Worm (Caenorhabditis elegans) whole organism, early embryonic: Measurements from ENCODE around the gene F52H3.6.

Experiments used
- B0310.2 ChIP-seq: sonication (generic microtip); optimal IDR thresholded peaks from 2 replicates; lab custom pipeline; 2016; ENCODE audit warnings: mild to moderate bottlenecking, missing genetic modification characterization, missing compliant biosample characterization
- F13C5.2 ChIP-seq: sonication (generic microtip); optimal IDR thresholded peaks from 2 replicates; lab custom pipeline; 2017; ENCODE audit warnings: mild to moderate bottlenecking, missing genetic modification characterization, inconsistent platforms, missing compliant biosample characterization
- aly-1 ChIP-seq: sonication (generic microtip); optimal IDR thresholded peaks from 2 replicates; lab custom pipeline; 2016; ENCODE audit warnings: missing genetic modification characterization, missing compliant biosample characterization
- ama-1 ChIP-seq: fragments of 150-350 bp; optimal IDR thresholded peaks from 2 replicates; lab custom pipeline; 2014
- ceh-13 ChIP-seq: fragments of 200-800 bp; sonication (Bioruptor generic); optimal IDR thresholded peaks from 2 replicates; lab custom pipeline; 2018; ENCODE audit warnings: mild to moderate bottlenecking, missing genetic modification characterization, missing compliant biosample characterization
- ceh-36 ChIP-seq: sonication (generic microtip); optimal IDR thresholded peaks from 2 replicates; lab custom pipeline; 2016; ENCODE audit warnings: missing genetic modification characterization, inconsistent platforms, missing compliant biosample characterization
- ets-7 ChIP-seq: sonication (generic microtip); optimal IDR thresholded peaks from 2 replicates; lab custom pipeline; 2016; ENCODE audit warnings: missing genotype, missing genetic modification characterization, missing compliant biosample characterization
- flt-1 ChIP-seq: fragments of 200-800 bp; sonication (Bioruptor generic); IDR thresholded peaks from 2 replicates; pipeline ENCODE4 v1.3.6; 2022; ENCODE audit warnings: missing genetic modification characterization, missing compliant biosample characterization
- hmbx-1 ChIP-seq: sonication (generic microtip); optimal IDR thresholded peaks from 2 replicates; lab custom pipeline; 2016; ENCODE audit warnings: mild to moderate bottlenecking, missing genetic modification characterization, missing compliant biosample characterization
- hmg-4 ChIP-seq: fragments of 200-800 bp; sonication (Bioruptor generic); optimal IDR thresholded peaks from 2 replicates; lab custom pipeline; 2018; ENCODE audit warnings: mild to moderate bottlenecking, missing genetic modification characterization, missing compliant biosample characterization
- hnd-1 ChIP-seq: sonication (generic microtip); optimal IDR thresholded peaks from 2 replicates; lab custom pipeline; 2016; ENCODE audit warnings: missing genetic modification characterization, missing compliant biosample characterization
- pes-1 ChIP-seq: fragments of 200-800 bp; sonication (Bioruptor generic); IDR thresholded peaks from 2 replicates; pipeline ENCODE4 v1.3.6; 2022; ENCODE audit warnings: missing genetic modification reagents, missing genetic modification characterization, missing compliant biosample characterization
- scrt-1 ChIP-seq: fragments of 200-800 bp; sonication (Bioruptor generic); IDR thresholded peaks from 2 replicates; pipeline ENCODE4 v1.3.6; 2022; ENCODE audit warnings: missing genetic modification characterization, missing compliant biosample characterization
- sea-1 ChIP-seq: fragments of 200-800 bp; sonication (Bioruptor generic); conservative IDR thresholded peaks from 2 replicates; pipeline ENCODE4 v1.3.6; 2022; ENCODE audit warnings: missing genetic modification characterization, missing compliant biosample characterization
- tbx-11 ChIP-seq: fragments of 200-800 bp; sonication (Bioruptor generic); IDR thresholded peaks from 2 replicates; pipeline ENCODE4 v1.3.6; 2022; ENCODE audit warnings: missing genetic modification characterization, missing compliant biosample characterization
- tbx-37 ChIP-seq: fragments of 200-800 bp; sonication (Bioruptor generic); conservative IDR thresholded peaks from 2 replicates; pipeline ENCODE4 v1.3.6; 2022; ENCODE audit warnings: missing genetic modification reagents, missing genetic modification characterization, missing compliant biosample characterization
- tra-4 ChIP-seq: sonication (generic microtip); optimal IDR thresholded peaks from 2 replicates; lab custom pipeline; 2017; ENCODE audit warnings: missing genetic modification characterization, missing compliant biosample characterization

F52H3.6 gene

DNA sequence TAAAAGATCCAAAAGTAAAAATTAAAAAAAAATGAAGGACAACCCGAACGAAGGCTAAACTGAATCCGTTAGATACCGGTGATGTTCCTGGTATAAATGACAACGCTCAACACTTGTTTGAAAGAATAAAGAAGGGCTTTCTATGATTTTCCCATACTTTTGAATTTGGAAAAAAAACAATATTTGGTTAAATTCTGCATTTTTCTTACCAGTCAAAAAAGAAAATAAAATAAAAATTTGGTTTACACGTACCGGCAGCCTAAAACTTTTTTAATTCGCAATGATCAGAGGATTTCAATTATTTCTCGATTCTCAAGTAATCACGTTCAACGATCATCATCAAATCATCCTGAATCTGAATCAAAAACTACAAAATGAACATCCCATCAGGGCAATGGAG, 26.7 kb downstream of the F52H3.6 start, which contains the start of gene ZK892.3:
Gene ZK892.3, plus strand, starts transcription at position 301 of the 400 bp plus-strand sequence.
- TF ChIP-seq hnd-1 (tag; lab: Kevin White, UChicago) (no peak), tbx-37 (no peak), ama-1 (lab: Kevin White, UChicago) (no peak), ceh-36 (tag; lab: Kevin White, UChicago) (no peak), F13C5.2 (tag; lab: Kevin White, UChicago) (no peak), ets-7 (tag; lab: Kevin White, UChicago) (no peak), flt-1 (no peak), ceh-13 (GFP tag; lab: Kevin White, UChicago) (no peak), aly-1 (tag; lab: Kevin White, UChicago) (no peak), pes-1 (GFP tag; lab: Robert Waterston, UW) (no peak), tra-4 (tag; lab: Kevin White, UChicago) (no peak), tbx-11 (GFP tag; lab: Robert Waterston, UW) (no peak), scrt-1 (GFP tag; lab: Robert Waterston, UW) (no peak), hmg-4 (GFP tag; lab: Kevin White, UChicago) (no peak), hmbx-1 (no peak), B0310.2 (tag; lab: Kevin White, UChicago) (no peak), sea-1 (no peak)

DNA sequence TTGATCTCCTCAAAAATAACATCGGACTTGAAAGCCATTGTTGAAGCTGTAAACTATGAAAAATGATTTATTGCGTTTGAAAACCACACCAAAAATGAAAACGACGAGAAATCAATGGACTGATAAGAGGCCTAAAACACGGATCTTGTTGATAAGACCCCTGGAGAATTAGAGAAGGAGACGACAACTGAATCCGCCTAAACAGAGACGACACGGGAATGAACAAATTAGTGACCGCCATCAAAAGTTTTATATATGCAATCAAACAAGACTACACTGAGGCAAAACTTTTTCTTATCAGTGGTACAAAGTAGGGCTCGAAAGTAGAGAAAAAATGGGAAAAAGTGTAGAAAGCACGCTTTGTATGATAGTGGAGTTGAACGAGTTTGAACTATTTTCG, 27.2 kb downstream of the F52H3.6 start, which contains the start of gene nlt-1:
Gene nlt-1, minus strand, starts transcription at position 78 of the 400 bp plus-strand sequence.
- TF ChIP-seq tbx-11 (GFP tag; lab: Robert Waterston, UW) (no peak), aly-1 (tag; lab: Kevin White, UChicago) (no peak), pes-1 (GFP tag; lab: Robert Waterston, UW) (no peak), tra-4 (tag; lab: Kevin White, UChicago) (no peak), ets-7 (tag; lab: Kevin White, UChicago) (no peak), ama-1 (lab: Kevin White, UChicago) (no peak), F13C5.2 (tag; lab: Kevin White, UChicago) (no peak), tbx-37 (no peak), scrt-1 (GFP tag; lab: Robert Waterston, UW) (no peak), ceh-36 (tag; lab: Kevin White, UChicago) (no peak), flt-1 (no peak), hmg-4 (GFP tag; lab: Kevin White, UChicago) (no peak), ceh-13 (GFP tag; lab: Kevin White, UChicago) (no peak), B0310.2 (tag; lab: Kevin White, UChicago) (no peak)

DNA sequence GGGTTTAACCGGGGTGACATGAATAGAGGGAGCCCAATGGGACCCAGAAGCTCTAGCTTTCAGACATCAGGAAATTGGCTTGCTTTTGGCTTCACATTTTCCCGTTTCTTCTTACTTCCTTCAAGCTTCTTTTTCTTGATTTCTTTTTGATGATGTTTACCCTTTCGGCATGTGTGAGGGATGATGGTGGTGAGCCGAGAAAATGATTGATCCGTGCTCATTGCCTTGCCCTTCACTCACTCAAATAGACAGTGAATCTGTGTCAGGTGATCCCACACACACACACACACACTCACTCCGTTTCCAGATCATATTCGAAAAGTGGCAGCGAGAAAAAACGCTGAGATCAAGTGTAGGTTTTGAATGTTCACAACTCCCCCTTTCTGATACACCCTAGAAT, 33.5 kb downstream of the F52H3.6 start:
- no peak for TF ChIP-seq hmbx-1
- no peak for TF ChIP-seq ceh-36 (tag; lab: Kevin White, UChicago)
- no peak for TF ChIP-seq aly-1 (tag; lab: Kevin White, UChicago)
- TF ChIP-seq hmg-4 (GFP tag; lab: Kevin White, UChicago): no peak
- TF ChIP-seq tbx-37: no peak
- TF ChIP-seq tra-4 (tag; lab: Kevin White, UChicago): no peak
- TF ChIP-seq ceh-13 (GFP tag; lab: Kevin White, UChicago): no peak
- no peak for TF ChIP-seq flt-1
- TF ChIP-seq sea-1: no peak
- TF ChIP-seq ama-1 (lab: Kevin White, UChicago): no peak
- TF ChIP-seq ets-7 (tag; lab: Kevin White, UChicago): no peak
- no peak for TF ChIP-seq tbx-11 (GFP tag; lab: Robert Waterston, UW)
- TF ChIP-seq scrt-1 (GFP tag; lab: Robert Waterston, UW): no peak

DNA sequence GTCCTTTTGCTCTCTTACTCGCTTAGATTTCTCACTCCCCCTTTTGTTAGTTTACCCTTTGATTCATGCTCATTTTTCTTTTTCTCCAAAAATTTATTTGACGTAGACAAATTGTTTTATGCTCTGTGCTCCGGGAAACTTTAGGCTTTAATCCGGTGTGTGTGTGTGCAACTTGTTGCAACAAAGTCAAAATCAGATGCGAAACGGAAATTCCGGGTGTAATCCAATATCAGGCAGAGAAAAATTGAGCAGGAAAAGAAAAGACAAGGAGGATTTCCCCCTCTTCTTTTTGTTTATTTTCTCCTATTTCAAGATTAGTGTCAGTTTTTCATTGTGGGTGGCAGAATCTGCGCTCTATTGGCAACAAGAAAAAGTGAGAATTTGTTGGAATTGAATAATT, 35.7 kb downstream of the F52H3.6 start:
- no peak for TF ChIP-seq aly-1 (tag; lab: Kevin White, UChicago)

ce11 chrII:9990812-9991211, 37.4 kb downstream of the F52H3.6 start, which contains the start of gene lec-3:
Gene lec-3, plus strand, starts transcription at chrII:9991112.
- TF ChIP-seq tbx-37 (no peak), ceh-13 (GFP tag; lab: Kevin White, UChicago) (no peak), ets-7 (tag; lab: Kevin White, UChicago) (no peak), flt-1 (no peak), pes-1 (GFP tag; lab: Robert Waterston, UW) (no peak), F13C5.2 (tag; lab: Kevin White, UChicago) (no peak), hnd-1 (tag; lab: Kevin White, UChicago) (no peak), aly-1 (tag; lab: Kevin White, UChicago) (no peak), scrt-1 (GFP tag; lab: Robert Waterston, UW) (no peak), ama-1 (lab: Kevin White, UChicago) (no peak), tra-4 (tag; lab: Kevin White, UChicago) (no peak), hmbx-1 (no peak), hmg-4 (GFP tag; lab: Kevin White, UChicago) (no peak), sea-1 (no peak), tbx-11 (GFP tag; lab: Robert Waterston, UW) (no peak), B0310.2 (tag; lab: Kevin White, UChicago) (no peak)

- no peak for TF ChIP-seq hnd-1 (tag; lab: Kevin White, UChicago)
- TF ChIP-seq aly-1 (tag; lab: Kevin White, UChicago): no peak
- TF ChIP-seq tra-4 (tag; lab: Kevin White, UChicago): no peak
- no peak for TF ChIP-seq F13C5.2 (tag; lab: Kevin White, UChicago)
- no peak for TF ChIP-seq hmg-4 (GFP tag; lab: Kevin White, UChicago)
Observed at ce11 chrII:9989533-9989932, 38.7 kb downstream of the F52H3.6 start.

DNA sequence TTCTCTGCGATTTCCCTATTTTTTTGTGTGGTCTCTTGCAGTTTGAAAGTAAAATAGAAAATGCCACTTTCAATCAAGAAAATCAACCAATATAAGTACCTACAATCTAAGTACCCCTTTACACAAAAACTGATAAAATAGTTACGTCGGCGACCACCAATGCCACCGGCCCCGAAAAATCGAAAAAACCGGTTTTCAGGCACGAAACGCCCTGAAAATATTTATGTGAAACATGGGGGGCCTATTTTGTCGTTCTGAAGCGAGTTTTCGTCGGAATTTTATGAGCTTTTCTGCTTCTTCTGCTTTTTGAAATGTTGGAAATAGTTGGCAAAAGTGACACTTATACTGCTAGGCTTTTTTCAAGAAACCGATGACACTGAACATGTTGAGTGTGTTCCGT, 39.6 kb downstream of the F52H3.6 start:
- TF ChIP-seq ama-1 (lab: Kevin White, UChicago) (no peak), tbx-37 (no peak)
